Fruit fly (Drosophila melanogaster): Measurements from ENCODE around the gene PolrMT.

PolrMT gene

dm6 chr2L:1065038-1065437 is 43.1 kb downstream of the PolrMT start:
- TF ChIP-seq Hr96 (GFP tag; optimal IDR thresholded peaks at IDR 0.05) (no peak), ovo (GFP tag; optimal IDR thresholded peaks at IDR 0.05) (no peak)

dm6 chr2L:1064544-1064943 is 43.6 kb downstream of the PolrMT start:
- TF ChIP-seq CG14711 (tag; optimal IDR thresholded peaks at IDR 0.05) (no peak), pad (GFP tag; optimal IDR thresholded peaks at IDR 0.05) (no peak), CG11617 (GFP tag; optimal IDR thresholded peaks at IDR 0.05) (no peak), CG1620 (GFP tag; optimal IDR thresholded peaks at IDR 0.05) (no peak), Hr96 (GFP tag; optimal IDR thresholded peaks at IDR 0.05) (no peak), CG33017 (tag; optimal IDR thresholded peaks at IDR 0.05) (no peak), CG7045 (GFP tag; optimal IDR thresholded peaks at IDR 0.05) (no peak), CG5204 (GFP tag; optimal IDR thresholded peaks at IDR 0.05) (no peak), tj (GFP tag; optimal IDR thresholded peaks at IDR 0.05) (no peak), bab1 (GFP tag; optimal IDR thresholded peaks at IDR 0.05) (no peak), CG7101 (tag; optimal IDR thresholded peaks at IDR 0.05) (no peak), CG12768 (GFP tag; optimal IDR thresholded peaks at IDR 0.05) (no peak), cic (GFP tag; optimal IDR thresholded peaks at IDR 0.05) (no peak), Mnt (GFP tag; optimal IDR thresholded peaks at IDR 0.05) (no peak), Crg-1 (GFP tag; optimal IDR thresholded peaks at IDR 0.05) (no peak), cnc (optimal IDR thresholded peaks at IDR 0.05) (no peak), kay (GFP tag; ENCODE audit: borderline replicate concordance) (no peak), Clk (GFP tag; optimal IDR thresholded peaks at IDR 0.05) (no peak)

dm6 chr2L:1063695-1064094 is 44.5 kb downstream of the PolrMT start:
- TF ChIP-seq Clk (GFP tag; optimal IDR thresholded peaks at IDR 0.05) = no peak
- TF ChIP-seq CG1620 (GFP tag; optimal IDR thresholded peaks at IDR 0.05) = no peak
- no peak for TF ChIP-seq pad (GFP tag; optimal IDR thresholded peaks at IDR 0.05)
- TF ChIP-seq bab1 (GFP tag; optimal IDR thresholded peaks at IDR 0.05) = no peak
- TF ChIP-seq cnc (optimal IDR thresholded peaks at IDR 0.05) = no peak
- no peak for TF ChIP-seq Crg-1 (GFP tag; optimal IDR thresholded peaks at IDR 0.05)
- TF ChIP-seq kay (GFP tag; ENCODE audit: borderline replicate concordance) = no peak
- no peak for TF ChIP-seq CG14711 (tag; optimal IDR thresholded peaks at IDR 0.05)
- no peak for TF ChIP-seq CG12768 (GFP tag; optimal IDR thresholded peaks at IDR 0.05)
- TF ChIP-seq cic (GFP tag; optimal IDR thresholded peaks at IDR 0.05) = no peak
- no peak for TF ChIP-seq CG33017 (tag; optimal IDR thresholded peaks at IDR 0.05)
- TF ChIP-seq CG7045 (GFP tag; optimal IDR thresholded peaks at IDR 0.05) = no peak

dm6 chr2L:1062473-1063363 is 45.5 kb downstream of the PolrMT start:
- TF ChIP-seq pad (GFP tag; optimal IDR thresholded peaks at IDR 0.05) (peak; percentile 24), Clk (GFP tag; optimal IDR thresholded peaks at IDR 0.05) (no peak), Mnt (GFP tag; optimal IDR thresholded peaks at IDR 0.05) (no peak), CG14711 (tag; optimal IDR thresholded peaks at IDR 0.05) (no peak), Hr96 (GFP tag; optimal IDR thresholded peaks at IDR 0.05) (no peak)

dm6 chr2L:1057513-1057912 is 50.7 kb downstream of the PolrMT start:
- no peak for TF ChIP-seq Mnt (GFP tag; optimal IDR thresholded peaks at IDR 0.05)
- no peak for TF ChIP-seq ovo (GFP tag; optimal IDR thresholded peaks at IDR 0.05)
- TF ChIP-seq bab1 (GFP tag; optimal IDR thresholded peaks at IDR 0.05) = no peak
- no peak for TF ChIP-seq kay (GFP tag; ENCODE audit: borderline replicate concordance)

- no peak for TF ChIP-seq cic (GFP tag; optimal IDR thresholded peaks at IDR 0.05)
- no peak for TF ChIP-seq Hr96 (GFP tag; optimal IDR thresholded peaks at IDR 0.05)
- no peak for TF ChIP-seq Mnt (GFP tag; optimal IDR thresholded peaks at IDR 0.05)
Observed at dm6 chr2L:1056631-1057030, 51.5 kb downstream of the PolrMT start.

Data from whole organism, adult.